Worm (Caenorhabditis elegans): ENCODE data around the gene C35B1.2.
A peak's percentile ranks its signal among the peaks of the same experiment; 100 is the strongest.

Gene C35B1.2

DNA sequence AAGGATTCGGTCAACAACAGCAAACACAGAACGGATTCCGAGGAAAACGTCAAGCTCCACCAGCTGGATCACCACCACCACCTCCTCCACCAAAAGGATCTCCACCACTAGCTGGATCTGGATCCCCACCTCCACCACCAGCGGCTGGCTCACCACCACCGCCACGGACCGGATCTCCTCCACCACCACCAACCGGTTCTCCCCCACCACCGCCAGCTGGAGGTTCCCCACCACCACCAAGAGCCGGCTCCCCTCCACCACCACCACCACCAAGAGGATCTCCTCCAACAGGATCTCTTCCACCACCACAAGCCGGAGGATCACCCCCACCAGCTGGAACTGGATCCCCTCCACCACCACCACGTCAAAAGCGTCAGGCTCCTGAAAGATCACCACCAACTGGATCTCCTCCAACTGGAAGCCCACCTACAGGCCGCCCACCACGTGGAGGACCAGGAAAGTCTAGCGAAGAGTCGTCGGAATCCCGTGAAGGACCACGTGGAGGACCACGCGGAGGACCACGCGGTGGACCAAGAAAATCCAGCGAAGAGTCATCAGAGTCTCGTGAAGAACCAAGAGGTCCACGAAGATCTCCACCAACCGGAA is 9.2 kb upstream of the C35B1.2 start:
- TF ChIP-seq C38D4.7 (GFP tag; optimal IDR thresholded peaks at IDR 0.05) = no peak
- TF ChIP-seq mec-3 (tag; optimal IDR thresholded peaks at IDR 0.05; ENCODE audit: borderline replicate concordance) = peak; percentile 69

DNA sequence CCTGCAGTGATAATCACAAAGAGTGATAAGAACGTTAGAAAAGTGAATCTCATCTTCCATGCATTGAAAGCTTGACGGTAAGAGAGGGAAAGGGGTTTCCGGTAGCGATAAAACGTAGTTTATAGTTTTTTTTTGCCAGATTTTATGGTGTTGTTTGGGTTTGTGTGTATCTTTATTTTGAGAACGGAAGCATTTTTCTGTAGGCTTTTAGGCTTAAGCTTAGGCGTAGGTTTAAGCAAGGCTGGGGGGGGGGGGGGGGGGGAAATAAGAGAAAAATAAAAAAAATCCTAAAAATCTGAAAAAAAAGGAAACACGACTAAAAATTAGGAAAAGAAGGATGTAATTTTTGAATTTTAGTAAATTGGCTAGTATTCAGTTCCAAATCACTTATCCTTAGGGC is 7.1 kb upstream of the C35B1.2 start, which contains the start of gene C35B1.8:
TSS of gene C35B1.8 (minus strand) at position 101 of the 400 bp plus-strand sequence.
- TF ChIP-seq lin-11 (tag; optimal IDR thresholded peaks at IDR 0.05) (no peak), ceh-45 (GFP tag; IDR thresholded peaks at IDR 0.05) (no peak), unc-42 (tag; optimal IDR thresholded peaks at IDR 0.05) (no peak), fkh-10 (GFP tag; optimal IDR thresholded peaks at IDR 0.05) (no peak), hlh-15 (tag; optimal IDR thresholded peaks at IDR 0.05) (no peak), pha-2 (tag; optimal IDR thresholded peaks at IDR 0.05) (no peak), elt-4 (tag; optimal IDR thresholded peaks at IDR 0.05) (no peak), gmeb-2 (tag; optimal IDR thresholded peaks at IDR 0.05) (no peak), ceh-34 (tag; optimal IDR thresholded peaks at IDR 0.05) (no peak), pat-9 (tag; optimal IDR thresholded peaks at IDR 0.05) (no peak), ceh-48 (tag; optimal IDR thresholded peaks at IDR 0.05) (no peak)

DNA sequence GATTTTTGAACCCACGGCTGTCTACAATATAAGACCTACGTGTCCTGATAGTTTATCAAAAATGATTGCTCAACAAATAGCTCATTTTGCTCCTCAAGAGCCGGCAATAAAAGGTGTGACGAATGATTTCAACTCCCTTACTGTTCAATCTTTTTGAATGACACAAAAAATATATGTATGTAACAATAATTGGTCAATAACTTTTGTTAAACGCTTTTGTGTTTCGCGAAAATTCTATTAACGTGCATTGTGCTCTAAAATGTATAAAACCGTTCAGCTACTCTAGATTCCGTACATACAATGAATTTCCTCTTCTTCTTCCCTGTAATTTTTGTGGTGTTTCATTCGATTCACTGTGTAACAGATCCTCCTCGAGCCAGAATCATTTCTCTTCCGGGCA is 6.5 kb upstream of the C35B1.2 start, which contains the start of gene C35B1.4:
TSS of gene C35B1.4 (plus strand) at position 301 of the 400 bp plus-strand sequence.
- TF ChIP-seq madf-2 (tag; optimal IDR thresholded peaks at IDR 0.05) (no peak), sdc-2 (tag; optimal IDR thresholded peaks at IDR 0.05) (no peak), pax-1 (tag; optimal IDR thresholded peaks at IDR 0.05) (no peak), tbx-2 (tag; optimal IDR thresholded peaks at IDR 0.05) (no peak), pha-4 (tag; optimal IDR thresholded peaks at IDR 0.05) (no peak), ceh-22 (tag; optimal IDR thresholded peaks at IDR 0.05) (no peak), hlh-15 (tag; optimal IDR thresholded peaks at IDR 0.05) (no peak), K02D7.2 (tag; optimal IDR thresholded peaks at IDR 0.05) (no peak), gmeb-2 (tag; optimal IDR thresholded peaks at IDR 0.05) (no peak), hlh-8 (tag; optimal IDR thresholded peaks at IDR 0.05) (no peak), elt-2 (tag; optimal IDR thresholded peaks at IDR 0.05) (no peak), nfya-1 (tag; optimal IDR thresholded peaks at IDR 0.05) (no peak), ama-1 (optimal IDR thresholded peaks at IDR 0.05) (no peak), ceh-19 (GFP tag; optimal IDR thresholded peaks at IDR 0.05) (no peak)

DNA sequence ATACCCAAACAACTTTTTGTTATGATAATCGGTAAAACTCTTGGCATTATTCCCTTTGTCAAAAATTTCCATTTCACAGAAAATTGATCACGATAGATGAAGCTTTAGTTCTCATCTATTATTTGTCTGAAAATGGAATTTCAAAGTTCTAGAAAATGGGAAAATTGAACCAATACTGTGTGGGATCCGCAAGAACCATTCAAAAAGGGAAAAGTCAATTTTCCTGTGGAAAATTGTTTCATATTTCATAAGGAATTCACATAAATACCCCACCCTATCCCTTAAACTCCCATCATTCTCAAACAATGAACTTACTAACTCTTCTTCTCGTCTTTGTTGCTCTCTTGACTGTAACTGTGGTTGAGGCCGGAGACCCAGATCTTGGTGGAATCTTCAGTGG is 5.2 kb upstream of the C35B1.2 start, which contains the start of the genes C35B1.9 and C35B1.3:
TSS of gene C35B1.9 (minus strand) at position 101 of the 400 bp plus-strand sequence.
TSS of gene C35B1.3 (plus strand) at position 306 of the 400 bp plus-strand sequence.
- no peak for TF ChIP-seq ceh-19 (GFP tag; optimal IDR thresholded peaks at IDR 0.05)
- TF ChIP-seq tbx-7 (tag; optimal IDR thresholded peaks at IDR 0.05) = no peak
- TF ChIP-seq madf-2 (tag; optimal IDR thresholded peaks at IDR 0.05) = no peak
- no peak for TF ChIP-seq fax-1 (tag; optimal IDR thresholded peaks at IDR 0.05)
- TF ChIP-seq hlh-8 (tag; optimal IDR thresholded peaks at IDR 0.05) = no peak
- TF ChIP-seq rnt-1 (tag; optimal IDR thresholded peaks at IDR 0.05) = no peak
- no peak for TF ChIP-seq zip-5 (tag; optimal IDR thresholded peaks at IDR 0.05)
- TF ChIP-seq ref-2 (tag; optimal IDR thresholded peaks at IDR 0.05) = no peak
- TF ChIP-seq ama-1 (optimal IDR thresholded peaks at IDR 0.05) = no peak
- TF ChIP-seq ceh-31 (tag; optimal IDR thresholded peaks at IDR 0.05) = no peak
- TF ChIP-seq ztf-16 (tag; optimal IDR thresholded peaks at IDR 0.05) = no peak
- TF ChIP-seq nfya-1 (tag; optimal IDR thresholded peaks at IDR 0.05) = no peak
- TF ChIP-seq pros-1 (tag; optimal IDR thresholded peaks at IDR 0.05) = no peak
- no peak for TF ChIP-seq dve-1 (tag; optimal IDR thresholded peaks at IDR 0.05)
- no peak for TF ChIP-seq dmd-4 (tag; optimal IDR thresholded peaks at IDR 0.05; ENCODE audit: borderline replicate concordance)
- TF ChIP-seq ttx-3 (tag; optimal IDR thresholded peaks at IDR 0.05) = no peak
